Worm (Caenorhabditis elegans) whole organism, L1 larva: ENCODE results near the gene cyp-13B2.

Experiments used
- Y116A8C.19 ChIP-seq: sonication (generic microtip); optimal IDR thresholded peaks from 2 replicates; lab custom pipeline; 2016; ENCODE audit warnings: missing compliant biosample characterization, missing genetic modification characterization, borderline replicate concordance
- ceh-8 ChIP-seq: fragments of 200-800 bp; sonication (Bioruptor generic); optimal IDR thresholded peaks from 2 replicates; lab custom pipeline; 2018; ENCODE audit warnings: mild to moderate bottlenecking, missing genetic modification characterization, moderate library complexity, missing compliant biosample characterization
- ceh-90 ChIP-seq: sonication (generic microtip); optimal IDR thresholded peaks from 2 replicates; lab custom pipeline; 2016; ENCODE audit warnings: missing genetic modification characterization, missing compliant biosample characterization
- dpl-1 ChIP-seq, 3 experiments: fragments of 150-350 bp in 2 of 3; sonication (generic microtip) in 1 of 3; optimal IDR thresholded peaks; 2 replicates each; lab custom pipeline; 2014 to 2017; ENCODE audit warnings: missing biosample characterization in 3 of 3, missing genetic modification characterization in 3 of 3, missing genetic modification reagents in 3 of 3
- dsc-1 ChIP-seq: sonication (generic microtip); optimal IDR thresholded peaks from 2 replicates; lab custom pipeline; 2016; ENCODE audit warnings: mild to moderate bottlenecking, missing genetic modification characterization, missing compliant biosample characterization
- efl-1 ChIP-seq, 4 experiments: fragments of 150-350 bp; optimal IDR thresholded peaks in 3 of 4; peaks in 1 of 4; 1 replicate in 1 of 4; 2 replicates in 3 of 4; lab custom pipeline; 2014; ENCODE audit warnings: missing biosample characterization in 2 of 4, missing genetic modification characterization in 2 of 4, missing genetic modification reagents in 2 of 4
- egl-27 ChIP-seq, 2 experiments: fragments of 150-350 bp in 1 of 2; sonication (generic microtip); optimal IDR thresholded peaks; 3 replicates each; lab custom pipeline; 2017 to 2018; ENCODE audit warnings: missing biosample characterization in 2 of 2, missing genetic modification characterization in 2 of 2, missing genetic modification reagents in 2 of 2
- elt-2 ChIP-seq: sonication (generic microtip); optimal IDR thresholded peaks from 2 replicates; lab custom pipeline; 2016; ENCODE audit warnings: missing genetic modification characterization, mild to moderate bottlenecking, inconsistent platforms, missing compliant biosample characterization, missing genetic modification reagents
- elt-3 ChIP-seq, 6 experiments: fragments of 150-350 bp in 1 of 6; sonication (generic microtip); optimal IDR thresholded peaks; 2 replicates each; lab custom pipeline; 2017 to 2018; ENCODE audit warnings: missing biosample characterization in 6 of 6, missing genetic modification characterization in 6 of 6, inconsistent platforms in 1 of 6
- fkh-10 ChIP-seq: sonication (generic microtip); optimal IDR thresholded peaks from 2 replicates; lab custom pipeline; 2017; ENCODE audit warnings: missing biosample characterization, missing genetic modification reagents, missing genetic modification characterization
- hlh-17 ChIP-seq: fragments of 200-800 bp; sonication (Bioruptor generic); optimal IDR thresholded peaks from 2 replicates; lab custom pipeline; 2018; ENCODE audit warnings: missing genetic modification characterization, mild to moderate bottlenecking, missing compliant biosample characterization, moderate library complexity, borderline replicate concordance
- hlh-4 ChIP-seq: sonication (generic microtip); optimal IDR thresholded peaks from 2 replicates; lab custom pipeline; 2016; ENCODE audit warnings: mild to moderate bottlenecking, missing genetic modification characterization, missing compliant biosample characterization
- irx-1 ChIP-seq: sonication (generic microtip); optimal IDR thresholded peaks from 2 replicates; lab custom pipeline; 2016; ENCODE audit warnings: missing genetic modification characterization, missing compliant biosample characterization
- isw-1 ChIP-seq: fragments of 200-800 bp; sonication (Bioruptor generic); IDR thresholded peaks from 2 replicates; pipeline ENCODE4 v1.3.6; 2022; ENCODE audit warnings: missing genetic modification characterization, missing compliant biosample characterization
- jun-1 ChIP-seq: fragments of 150-350 bp; optimal IDR thresholded peaks from 2 replicates; lab custom pipeline; 2014; ENCODE audit warnings: missing biosample characterization, missing genetic modification reagents, missing genetic modification characterization
- lin-13 ChIP-seq: fragments of 150-350 bp; optimal IDR thresholded peaks from 2 replicates; lab custom pipeline; 2014; ENCODE audit warnings: missing biosample characterization, missing genetic modification reagents, missing genetic modification characterization
- lin-14 ChIP-seq: fragments of 200-800 bp; sonication (Bioruptor generic); optimal IDR thresholded peaks from 2 replicates; lab custom pipeline; 2018; ENCODE audit warnings: mild to moderate bottlenecking, missing genetic modification characterization, moderate library complexity, missing compliant biosample characterization
- lin-15B ChIP-seq: fragments of 150-350 bp; sonication (generic microtip); optimal IDR thresholded peaks from 3 replicates; lab custom pipeline; 2014; ENCODE audit warnings: missing biosample characterization, missing genetic modification characterization
- lir-3 ChIP-seq: sonication (generic microtip); optimal IDR thresholded peaks from 2 replicates; lab custom pipeline; 2016; ENCODE audit warnings: mild to moderate bottlenecking, missing genetic modification characterization, moderate library complexity, missing compliant biosample characterization; ENCODE audit not compliant: poor library complexity
- mdl-1 ChIP-seq, 2 experiments: fragments of 150-350 bp; optimal IDR thresholded peaks; 2 replicates each; lab custom pipeline; 2014 to 2017; ENCODE audit warnings: missing biosample characterization in 2 of 2, missing genetic modification characterization in 2 of 2, inconsistent platforms in 1 of 2
- mef-2 ChIP-seq: fragments of 150-350 bp; optimal IDR thresholded peaks from 2 replicates; lab custom pipeline; 2014; ENCODE audit warnings: missing biosample characterization, missing genetic modification characterization
- nhr-11 ChIP-seq: fragments of 150-350 bp; optimal IDR thresholded peaks from 2 replicates; lab custom pipeline; 2014; ENCODE audit warnings: missing biosample characterization, missing genetic modification characterization
- nhr-12 ChIP-seq: sonication (generic microtip); optimal IDR thresholded peaks from 2 replicates; lab custom pipeline; 2017; ENCODE audit warnings: missing biosample characterization, missing genetic modification characterization
- nhr-237 ChIP-seq: fragments of 150-350 bp; optimal IDR thresholded peaks from 2 replicates; lab custom pipeline; 2014; ENCODE audit warnings: missing biosample characterization, missing genetic modification characterization
- nhr-84 ChIP-seq: sonication (generic microtip); optimal IDR thresholded peaks from 2 replicates; lab custom pipeline; 2017; ENCODE audit warnings: missing biosample characterization, missing genetic modification characterization
- nhr-85 ChIP-seq: sonication (generic microtip); peaks from one replicate; lab custom pipeline; 2016; ENCODE audit warnings: missing genetic modification characterization, inconsistent platforms, missing compliant biosample characterization
- pax-3 ChIP-seq: fragments of 200-800 bp; sonication (Bioruptor generic); optimal IDR thresholded peaks from 2 replicates; lab custom pipeline; 2018; ENCODE audit warnings: mild to moderate bottlenecking, missing genetic modification characterization, moderate library complexity, missing compliant biosample characterization
- skn-1 ChIP-seq: fragments of 150-350 bp; optimal IDR thresholded peaks from 2 replicates; lab custom pipeline; 2014; ENCODE audit warnings: missing biosample characterization, missing genetic modification characterization
- snpc-4 ChIP-seq: fragments of 150-350 bp; optimal IDR thresholded peaks from 2 replicates; lab custom pipeline; 2014; ENCODE audit warnings: missing biosample characterization, missing genetic modification characterization
- sox-4 ChIP-seq: sonication (generic microtip); optimal IDR thresholded peaks from 2 replicates; lab custom pipeline; 2016; ENCODE audit warnings: missing genetic modification characterization, missing compliant biosample characterization
- sup-37 ChIP-seq: fragments of 200-800 bp; sonication (Bioruptor generic); optimal IDR thresholded peaks from 2 replicates; lab custom pipeline; 2018; ENCODE audit warnings: mild to moderate bottlenecking, missing genetic modification characterization, missing compliant biosample characterization
- tbx-2 ChIP-seq: sonication (generic microtip); optimal IDR thresholded peaks from 2 replicates; lab custom pipeline; 2016; ENCODE audit warnings: missing genetic modification characterization, missing compliant biosample characterization
- unc-130 ChIP-seq: fragments of 150-350 bp; optimal IDR thresholded peaks from 2 replicates; lab custom pipeline; 2017; ENCODE audit warnings: missing biosample characterization, missing genetic modification characterization, inconsistent platforms
- unc-98 ChIP-seq: fragments of 200-800 bp; sonication (Bioruptor generic); IDR thresholded peaks from 2 replicates; pipeline ENCODE4 v1.3.6; 2022; ENCODE audit warnings: missing genetic modification characterization, missing compliant biosample characterization
- xbp-1 ChIP-seq: sonication (generic microtip); optimal IDR thresholded peaks from 2 replicates; lab custom pipeline; 2016; ENCODE audit warnings: missing genetic modification characterization, missing compliant biosample characterization
- zip-4 ChIP-seq: fragments of 200-800 bp; sonication (Bioruptor generic); optimal IDR thresholded peaks from 2 replicates; lab custom pipeline; 2018; ENCODE audit warnings: mild to moderate bottlenecking, missing genetic modification characterization, moderate library complexity, missing compliant biosample characterization

cyp-13B2 gene

DNA sequence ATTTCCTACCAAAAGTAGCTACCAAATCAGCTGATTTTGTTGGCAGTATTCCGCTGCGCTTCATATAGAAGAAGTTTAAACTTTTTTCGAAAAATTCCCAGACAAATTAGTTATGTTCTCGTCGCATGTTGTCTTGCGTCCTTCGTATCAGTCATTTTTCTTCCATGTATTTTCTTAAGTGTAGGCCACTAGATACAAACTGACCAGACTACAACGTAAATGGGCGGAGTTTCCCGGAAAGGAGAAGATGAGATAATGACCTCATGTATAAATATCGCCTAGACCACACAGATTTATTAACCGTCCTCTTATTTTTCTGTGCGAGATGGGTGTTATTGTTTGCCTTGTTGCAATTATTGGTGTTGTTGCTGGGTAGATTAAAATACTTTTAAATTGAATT lies at the start of gene cyp-13B2:
Gene cyp-13B2 (plus strand): TSS at position 301 of the 400 bp plus-strand sequence.
- TF ChIP-seq efl-1 (optimal IDR thresholded peaks at IDR 0.05; lab: Kevin White, UChicago), result no peak
- peak in 1 of 2 experiments; percentile 4 for TF ChIP-seq efl-1 (GFP tag; optimal IDR thresholded peaks at IDR 0.05 in 1 of 2; lab: Kevin White, UChicago)
- TF ChIP-seq skn-1 (tag; lab: Kevin White, UChicago), result no peak
- TF ChIP-seq, all 84 proteins: peak for 1

DNA sequence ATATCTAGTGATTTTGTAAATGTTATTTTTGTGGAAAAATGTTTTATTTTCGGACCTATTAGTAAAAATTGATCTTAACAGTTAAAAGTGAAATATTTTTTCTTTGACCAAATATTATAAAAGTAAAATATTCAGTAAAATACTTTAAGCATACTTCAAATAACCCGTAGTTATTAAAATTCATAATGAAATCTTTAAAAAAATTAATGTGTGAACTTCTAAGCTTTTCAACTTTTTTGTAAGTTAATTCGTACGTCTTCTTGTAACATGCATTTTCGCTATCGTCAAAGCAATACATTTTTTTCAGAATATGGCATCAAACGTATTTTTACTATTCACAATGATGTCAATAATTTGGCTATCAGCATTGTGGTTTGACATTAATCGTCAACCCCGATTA lies 49.6 kb upstream of the cyp-13B2 start, which contains the start of gene C37E2.2:
Gene C37E2.2 (plus strand): TSS at position 301 of the 400 bp plus-strand sequence.
- TF ChIP-seq elt-3 (tag; optimal IDR thresholded peaks at IDR 0.05; lab: Kevin White, UChicago) (no peak), snpc-4 (no peak), unc-130 (tag; lab: Kevin White, UChicago) (no peak), lin-15B (tag; lab: Kevin White, UChicago) (no peak), unc-98 (GFP tag; lab: Robert Waterston, UW) (no peak), lin-14 (no peak), nhr-12 (no peak)
- TF ChIP-seq, all 84 proteins: peak for 0

DNA sequence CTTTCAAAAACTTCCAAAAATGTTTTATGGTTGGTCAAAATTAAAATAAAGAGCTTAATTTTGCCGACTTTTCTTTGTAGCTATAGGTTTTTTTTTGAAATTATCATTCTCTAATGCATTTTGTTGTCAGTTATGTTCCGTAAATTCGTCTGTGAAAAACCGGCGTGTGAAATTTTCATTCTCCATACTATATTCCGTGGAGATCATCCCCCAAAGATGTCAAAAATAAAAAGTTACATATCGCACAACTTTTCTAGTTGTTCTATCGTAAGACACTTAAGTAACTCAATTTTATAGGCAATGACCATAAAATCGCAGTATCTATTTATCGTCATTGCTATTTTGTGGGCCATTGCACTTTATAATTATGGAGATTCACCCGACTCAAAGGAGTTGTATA lies 46.7 kb upstream of the cyp-13B2 start, which contains the start of gene C37E2.10:
Gene C37E2.10 (plus strand): TSS at position 301 of the 400 bp plus-strand sequence.
- no peak for TF ChIP-seq elt-2 (tag; lab: Kevin White, UChicago)
- TF ChIP-seq lin-13 (GFP tag; lab: Kevin White, UChicago), result no peak
- TF ChIP-seq lir-3 (tag; lab: Kevin White, UChicago), result no peak
- TF ChIP-seq elt-3 (tag; optimal IDR thresholded peaks at IDR 0.05; lab: Kevin White, UChicago), result no peak
- no peak for TF ChIP-seq isw-1

DNA sequence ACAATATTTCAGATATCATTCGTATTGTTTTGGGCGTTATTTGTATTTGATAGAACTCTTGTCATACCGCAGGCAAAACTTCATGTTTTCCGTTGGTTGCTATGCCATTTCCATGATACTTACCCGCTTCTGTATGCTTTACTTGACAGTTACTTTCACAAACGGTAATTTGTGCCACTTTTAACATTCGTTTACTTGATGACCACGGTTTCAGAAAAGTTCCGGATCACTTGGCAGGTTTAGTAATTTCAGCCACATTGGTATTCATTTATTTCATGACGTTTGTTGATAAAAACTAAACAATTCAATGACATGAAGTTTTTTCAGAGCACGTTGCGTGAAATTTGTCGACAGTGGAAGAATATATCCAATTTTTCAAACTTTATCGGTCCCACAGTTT lies 45.9 kb upstream of the cyp-13B2 start:
- no peak for TF ChIP-seq jun-1 (tag; lab: Kevin White, UChicago)
- TF ChIP-seq tbx-2 (tag; lab: Kevin White, UChicago), result no peak
- no peak for TF ChIP-seq ceh-90
- no peak for TF ChIP-seq egl-27 (tag; optimal IDR thresholded peaks at IDR 0.05; lab: Kevin White, UChicago)
- TF ChIP-seq hlh-17, result no peak
- no peak for TF ChIP-seq sup-37 (GFP tag; lab: Kevin White, UChicago)
- no peak for TF ChIP-seq xbp-1 (tag; lab: Kevin White, UChicago)
- TF ChIP-seq fkh-10, result no peak
- TF ChIP-seq mdl-1 (tag; optimal IDR thresholded peaks at IDR 0.05; lab: Kevin White, UChicago), result no peak
- no peak for TF ChIP-seq dsc-1 (tag; lab: Kevin White, UChicago)
- no peak for TF ChIP-seq snpc-4
- TF ChIP-seq nhr-85 (tag; lab: Kevin White, UChicago), result no peak
- no peak for TF ChIP-seq dpl-1 (GFP tag; optimal IDR thresholded peaks at IDR 0.05; lab: Kevin White, UChicago)
- TF ChIP-seq nhr-237, result no peak
- no peak for TF ChIP-seq unc-98 (GFP tag; lab: Robert Waterston, UW)

DNA sequence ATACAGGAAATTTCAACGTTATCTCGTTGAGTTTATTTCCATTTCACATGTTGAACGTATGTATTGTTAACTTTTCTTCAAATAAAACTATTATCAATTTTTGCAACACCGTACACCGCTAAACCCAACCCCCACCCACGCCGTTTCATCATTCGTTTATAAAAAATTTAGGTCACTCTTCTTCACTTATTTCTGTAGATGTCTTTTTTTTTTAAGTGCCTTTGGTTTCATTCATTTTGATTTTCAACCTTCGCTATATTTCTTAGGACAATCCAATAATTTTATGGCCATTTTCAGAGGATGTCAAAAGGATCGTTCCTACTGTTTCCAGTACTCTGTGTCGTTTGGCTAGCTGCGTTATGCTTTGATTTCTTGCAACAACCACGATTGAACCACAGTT lies 45.2 kb upstream of the cyp-13B2 start, which contains the start of gene C37E2.3:
Gene C37E2.3 (plus strand): TSS at position 301 of the 400 bp plus-strand sequence.
- TF ChIP-seq Y116A8C.19 (no peak), xbp-1 (tag; lab: Kevin White, UChicago) (no peak)

DNA sequence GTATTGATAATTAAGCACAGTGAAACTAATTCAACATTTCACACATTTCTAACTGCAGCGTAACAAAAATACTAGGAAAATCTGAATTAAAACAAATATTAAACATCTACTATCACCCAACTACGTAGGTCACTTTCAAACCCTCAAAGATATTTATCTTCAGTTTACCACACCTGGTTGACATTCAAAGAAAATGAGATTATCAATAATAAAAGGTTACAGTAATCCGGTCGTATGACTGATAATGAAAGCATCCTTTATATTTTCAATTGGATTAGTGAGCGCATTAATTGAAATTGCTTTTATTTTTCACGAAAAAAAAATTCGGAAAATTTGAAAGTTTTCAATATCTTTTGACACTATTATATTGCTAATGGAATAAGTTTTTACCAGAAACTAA lies 42.9 kb upstream of the cyp-13B2 start:
- TF ChIP-seq sox-4 (tag; lab: Kevin White, UChicago), result peak; percentile 36
- TF ChIP-seq xbp-1 (tag; lab: Kevin White, UChicago), result no peak
- TF ChIP-seq lin-14, result no peak
- no peak for TF ChIP-seq zip-4
- TF ChIP-seq pax-3, result peak; percentile 55
- no peak for TF ChIP-seq nhr-84
- TF ChIP-seq nhr-11 (tag; lab: Kevin White, UChicago), result no peak
- peak; percentile 88 for TF ChIP-seq dsc-1 (tag; lab: Kevin White, UChicago)
- TF ChIP-seq hlh-4 (tag; lab: Kevin White, UChicago), result no peak
- no peak for TF ChIP-seq irx-1 (tag; lab: Kevin White, UChicago)
- no peak for TF ChIP-seq mef-2
- TF ChIP-seq ceh-8 (GFP tag; lab: Kevin White, UChicago), result no peak
